Fruit fly (Drosophila melanogaster) whole organism, embryonic: ENCODE measurements around the gene Sgsh.

ENCODE experiments used
- Abd-B ChIP-seq: fragments of 200-800 bp; sonication (Bioruptor generic); optimal IDR thresholded peaks from 2 replicates; lab custom pipeline; 2018; ENCODE audit warnings: missing biosample characterization, mild to moderate bottlenecking, missing genetic modification characterization, moderate library complexity
- Bgb ChIP-seq: fragments of 200-800 bp; sonication (Bioruptor generic); IDR thresholded peaks from 2 replicates; pipeline ENCODE4 v1.3.6; 2022; ENCODE audit warnings: missing biosample characterization, missing genetic modification characterization; ENCODE audit not compliant: partially characterized antibody
- Blimp-1 ChIP-seq: fragments of 200-800 bp; sonication (Bioruptor generic); optimal IDR thresholded peaks from 3 replicates; lab custom pipeline; 2018; ENCODE audit warnings: missing biosample characterization, missing genetic modification characterization, mild to moderate bottlenecking, moderate library complexity, missing genetic modification reagents
- CG10321 ChIP-seq: fragments of 200-800 bp; sonication (Bioruptor generic); IDR thresholded peaks from 2 replicates; pipeline ENCODE4 v1.3.6; 2022; ENCODE audit warnings: missing biosample characterization, missing genetic modification characterization
- CG11504 ChIP-seq: fragments of 200-800 bp; sonication (Bioruptor generic); optimal IDR thresholded peaks from 3 replicates; lab custom pipeline; 2019; ENCODE audit warnings: missing biosample characterization, mild to moderate bottlenecking, missing genetic modification characterization, moderate library complexity
- CG12155 ChIP-seq: fragments of 200-800 bp; sonication (Bioruptor generic); optimal IDR thresholded peaks from 3 replicates; lab custom pipeline; 2016; ENCODE audit warnings: missing biosample characterization, missing genetic modification characterization
- CG12299 ChIP-seq: fragments of 200-800 bp; sonication (Bioruptor generic); optimal IDR thresholded peaks from 2 replicates; lab custom pipeline; 2018; ENCODE audit warnings: missing biosample characterization, mild to moderate bottlenecking, missing genetic modification characterization
- CG15479 ChIP-seq: fragments of 200-800 bp; sonication (Bioruptor generic); optimal IDR thresholded peaks from 3 replicates; lab custom pipeline; 2019; ENCODE audit warnings: missing biosample characterization, mild to moderate bottlenecking, missing genetic modification characterization, moderate library complexity
- CG1832 ChIP-seq: fragments of 200-800 bp; sonication (Bioruptor generic); optimal IDR thresholded peaks from 2 replicates; lab custom pipeline; 2017; ENCODE audit warnings: missing biosample characterization, mild to moderate bottlenecking, missing genetic modification characterization, inconsistent platforms
- CG2199 ChIP-seq: fragments of 200-800 bp; sonication (Bioruptor generic); IDR thresholded peaks from 3 replicates; pipeline ENCODE4 v1.3.6; 2022; ENCODE audit warnings: missing biosample characterization, missing genetic modification characterization
- CG31224 ChIP-seq: fragments of 200-800 bp; sonication (Bioruptor generic); IDR thresholded peaks from 2 replicates; pipeline ENCODE4 v1.3.6; 2022; ENCODE audit warnings: missing biosample characterization, missing genetic modification characterization
- CG3163 ChIP-seq: fragments of 200-800 bp; sonication (Bioruptor generic); optimal IDR thresholded peaks from 3 replicates; lab custom pipeline; 2016; ENCODE audit warnings: missing biosample characterization, missing genetic modification characterization
- CG32767 ChIP-seq: fragments of 200-800 bp; sonication (Bioruptor generic); IDR thresholded peaks from 2 replicates; pipeline ENCODE4 v1.3.6; 2022; ENCODE audit warnings: missing biosample characterization, missing genetic modification characterization
- CG34376 ChIP-seq: fragments of 200-800 bp; sonication (Bioruptor generic); optimal IDR thresholded peaks from 2 replicates; lab custom pipeline; 2018; ENCODE audit warnings: missing biosample characterization, mild to moderate bottlenecking, missing genetic modification characterization
- CG34422 ChIP-seq: fragments of 200-800 bp; sonication (Bioruptor generic); IDR thresholded peaks from 3 replicates; pipeline ENCODE4 v1.3.6; 2022; ENCODE audit warnings: missing biosample characterization, missing genetic modification characterization
- CG4360 ChIP-seq: fragments of 200-800 bp; sonication (Bioruptor generic); IDR thresholded peaks from 2 replicates; pipeline ENCODE4 v1.3.6; 2022; ENCODE audit warnings: missing biosample characterization, missing genetic modification characterization
- CG9215 ChIP-seq: fragments of 200-800 bp; sonication (Bioruptor generic); IDR thresholded peaks from 2 replicates; pipeline ENCODE4 v1.3.6; 2022; ENCODE audit warnings: missing biosample characterization, missing genetic modification characterization
- Camta ChIP-seq: fragments of 200-800 bp; sonication (Bioruptor generic); optimal IDR thresholded peaks from 2 replicates; lab custom pipeline; 2016; ENCODE audit warnings: missing biosample characterization, missing genetic modification characterization
- H15 ChIP-seq: fragments of 200-800 bp; sonication (Bioruptor generic); IDR thresholded peaks from 3 replicates; pipeline ENCODE4 v1.3.6; 2022; ENCODE audit warnings: missing biosample characterization, missing genetic modification characterization
- Jarid2 ChIP-seq: fragments of 200-800 bp; sonication (Bioruptor generic); optimal IDR thresholded peaks from 3 replicates; lab custom pipeline; 2017; ENCODE audit warnings: mild to moderate bottlenecking, missing biosample characterization, missing genetic modification reagents, missing genetic modification characterization
- Mad ChIP-seq: fragments of 200-800 bp; sonication (Bioruptor generic); optimal IDR thresholded peaks from 2 replicates; lab custom pipeline; 2016; ENCODE audit warnings: missing biosample characterization, missing genetic modification characterization
- Med ChIP-seq: fragments of 200-800 bp; sonication (Bioruptor generic); peaks from one replicate; lab custom pipeline; 2016; ENCODE audit warnings: missing biosample characterization, missing genetic modification characterization, mild to moderate bottlenecking, inconsistent platforms, moderate library complexity
- Nf-YA ChIP-seq: fragments of 200-800 bp; sonication (Bioruptor generic); IDR thresholded peaks from 2 replicates; pipeline ENCODE4 v1.3.6; 2022; ENCODE audit warnings: missing biosample characterization, missing genetic modification characterization
- Nf-YB ChIP-seq: fragments of 200-800 bp; sonication (Bioruptor generic); optimal IDR thresholded peaks from 3 replicates; lab custom pipeline; 2019; ENCODE audit warnings: missing biosample characterization, mild to moderate bottlenecking, missing genetic modification characterization, moderate library complexity
- Nf-YC ChIP-seq: fragments of 200-800 bp; optimal IDR thresholded peaks from 3 replicates; lab custom pipeline; 2019; ENCODE audit warnings: missing biosample characterization, mild to moderate bottlenecking, missing genetic modification characterization, moderate library complexity
- NfI ChIP-seq: fragments of 200-800 bp; sonication (Bioruptor generic); optimal IDR thresholded peaks from 3 replicates; lab custom pipeline; 2018; ENCODE audit warnings: missing biosample characterization, mild to moderate bottlenecking, missing genetic modification characterization, moderate library complexity
- Sox102F ChIP-seq: fragments of 200-800 bp; sonication (Bioruptor generic); optimal IDR thresholded peaks from 2 replicates; lab custom pipeline; 2018; ENCODE audit warnings: missing biosample characterization, mild to moderate bottlenecking, missing genetic modification characterization, moderate library complexity
- Trl ChIP-seq, 3 experiments: fragments of >200 bp in 2 of 3; fragments of 200-800 bp in 1 of 3; sonication (Bioruptor generic) in 1 of 3; optimal IDR thresholded peaks; 2 replicates in 1 of 3; 3 replicates in 2 of 3; lab custom pipeline; 2016 to 2017; ENCODE audit warnings: missing biosample characterization in 1 of 3, missing genetic modification characterization in 1 of 3
- Xrp1 ChIP-seq: fragments of 200-800 bp; sonication (Bioruptor generic); IDR thresholded peaks from 2 replicates; pipeline ENCODE4 v1.3.6; 2022; ENCODE audit warnings: missing biosample characterization, missing genetic modification characterization
- amos ChIP-seq: fragments of 200-800 bp; sonication (Bioruptor generic); IDR thresholded peaks from 2 replicates; pipeline ENCODE4 v1.3.6; 2022; ENCODE audit warnings: missing biosample characterization, missing genetic modification characterization; ENCODE audit not compliant: partially characterized antibody
- bbx ChIP-seq: fragments of 200-800 bp; sonication (Bioruptor generic); IDR thresholded peaks from 2 replicates; pipeline ENCODE4 v1.3.6; 2022; ENCODE audit warnings: missing biosample characterization, missing genetic modification characterization; ENCODE audit not compliant: partially characterized antibody
- chinmo ChIP-seq: fragments of 200-800 bp; sonication (Bioruptor generic); IDR thresholded peaks from 4 replicates; pipeline ENCODE4 v1.3.6; 2022; ENCODE audit warnings: missing biosample characterization, missing genetic modification characterization; ENCODE audit not compliant: partially characterized antibody
- ci ChIP-seq: fragments of 200-800 bp; sonication (Bioruptor generic); IDR thresholded peaks from 3 replicates; pipeline ENCODE4 v1.3.6; 2022; ENCODE audit warnings: missing biosample characterization, missing genetic modification characterization
- crol ChIP-seq: fragments of 200-800 bp; sonication (Bioruptor generic); IDR thresholded peaks from 2 replicates; pipeline ENCODE4 v1.3.6; 2022; ENCODE audit warnings: missing biosample characterization, missing genetic modification characterization
- da ChIP-seq: fragments of 200-800 bp; sonication (Bioruptor generic); optimal IDR thresholded peaks from 2 replicates; lab custom pipeline; 2016; ENCODE audit warnings: missing biosample characterization, missing genetic modification characterization
- fd3F ChIP-seq: fragments of 200-800 bp; sonication (Bioruptor generic); optimal IDR thresholded peaks from 2 replicates; lab custom pipeline; 2018; ENCODE audit warnings: missing biosample characterization, mild to moderate bottlenecking, missing genetic modification characterization, moderate library complexity
- insv ChIP-seq, 2 experiments: fragments of 200-800 bp; sonication (Bioruptor generic); optimal IDR thresholded peaks; 3 replicates each; lab custom pipeline; 2016 to 2018; ENCODE audit warnings: missing biosample characterization in 2 of 2, missing genetic modification characterization in 2 of 2
- kah ChIP-seq: fragments of 200-800 bp; sonication (Bioruptor generic); optimal IDR thresholded peaks from 2 replicates; lab custom pipeline; 2018; ENCODE audit warnings: missing biosample characterization, mild to moderate bottlenecking, missing genetic modification characterization
- kay ChIP-seq: fragments of 200-800 bp; sonication (Bioruptor generic); optimal IDR thresholded peaks from 2 replicates; lab custom pipeline; 2016; ENCODE audit warnings: missing biosample characterization, missing genetic modification characterization
- kni ChIP-seq: fragments of 200-800 bp; sonication (Bioruptor generic); optimal IDR thresholded peaks from 3 replicates; lab custom pipeline; 2017; ENCODE audit warnings: mild to moderate bottlenecking, missing biosample characterization, missing genetic modification reagents, missing genetic modification characterization
- p53 ChIP-seq: fragments of 200-800 bp; sonication (Bioruptor generic); optimal IDR thresholded peaks from 2 replicates; lab custom pipeline; 2016; ENCODE audit warnings: missing biosample characterization, missing genetic modification characterization
- pros ChIP-seq: fragments of 200-800 bp; sonication (Bioruptor generic); optimal IDR thresholded peaks from 3 replicates; lab custom pipeline; 2019; ENCODE audit warnings: missing biosample characterization, mild to moderate bottlenecking, missing genetic modification characterization, moderate library complexity
- row ChIP-seq: fragments of 200-800 bp; sonication (Bioruptor generic); IDR thresholded peaks from 3 replicates; pipeline ENCODE4 v1.3.6; 2022; ENCODE audit warnings: missing biosample characterization, missing genetic modification characterization
- scrt ChIP-seq: fragments of 200-800 bp; sonication (Bioruptor generic); optimal IDR thresholded peaks from 2 replicates; lab custom pipeline; 2018; ENCODE audit warnings: missing biosample characterization, mild to moderate bottlenecking, missing genetic modification characterization, moderate library complexity
- sens ChIP-seq: fragments of 200-800 bp; sonication (Bioruptor generic); peaks from one replicate; lab custom pipeline; 2016; ENCODE audit warnings: missing biosample characterization, missing genetic modification characterization
- wor ChIP-seq: fragments of 200-800 bp; sonication (Bioruptor generic); IDR thresholded peaks from 2 replicates; pipeline ENCODE4 v1.3.6; 2022; ENCODE audit warnings: missing biosample characterization, missing genetic modification characterization
- z ChIP-seq: fragments of 200-800 bp; sonication (Bioruptor generic); IDR thresholded peaks from 3 replicates; pipeline ENCODE4 v1.3.6; 2022; ENCODE audit warnings: missing biosample characterization, missing genetic modification characterization

The Sgsh gene

DNA sequence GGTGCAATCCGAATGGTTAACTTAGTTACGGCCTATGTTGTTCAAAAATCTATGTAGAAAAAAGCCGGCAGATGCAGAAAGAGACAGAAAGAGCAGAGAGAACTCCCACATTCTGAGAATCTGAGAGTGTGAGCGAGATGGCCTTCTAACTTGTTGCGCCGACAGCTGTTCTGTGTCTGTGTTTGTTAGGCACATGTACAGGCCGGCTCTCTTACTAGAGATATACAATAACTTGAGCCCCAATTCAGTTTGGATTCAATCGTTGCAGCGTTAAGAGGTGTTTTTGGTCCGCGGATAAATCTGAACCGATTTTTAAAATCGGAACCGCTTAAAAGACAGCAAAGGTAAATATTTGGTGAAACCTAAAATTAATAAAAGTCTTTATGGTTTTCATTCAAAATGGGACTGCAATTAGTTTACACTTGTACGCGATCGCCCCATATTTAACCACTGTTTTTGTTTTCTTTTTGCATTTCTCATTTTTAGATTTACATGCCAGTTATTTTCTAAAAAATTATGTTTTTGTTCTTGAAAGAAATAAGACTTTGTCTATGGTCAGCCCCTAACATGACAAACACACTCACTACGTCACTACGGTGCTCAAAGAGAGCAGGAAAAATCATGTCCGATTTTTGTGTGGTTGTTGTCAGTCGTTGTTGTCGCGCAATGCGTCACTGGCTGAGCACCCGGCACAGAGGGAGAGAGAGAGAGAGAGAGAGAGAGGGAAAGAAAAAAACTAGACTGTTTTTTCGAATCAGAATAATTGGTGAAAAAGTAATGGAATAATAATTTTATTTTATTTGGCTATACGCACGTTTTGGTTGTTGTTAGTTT, 11.3 kb upstream of the Sgsh start (continued):
- TF ChIP-seq Xrp1 (GFP tag; lab: Robert Waterston, UW) (0 out of 2 replicates have a peak, but pooled peaks have one; percentile 5), CG10321 (GFP tag; lab: Robert Waterston, UW) (peak; percentile 94), Abd-B (GFP tag; lab: Kevin White, UChicago) (no peak), scrt (GFP tag; lab: Kevin White, UChicago) (peak; percentile 69), da (GFP tag; lab: Kevin White, UChicago) (peak; percentile 50), CG34422 (GFP tag; lab: Robert Waterston, UW) (peak; percentile 64; the same call in 1 of the 3 replicates), Bgb (GFP tag; lab: Robert Waterston, UW) (peak; percentile 19; the same call in 1 of the 2 replicates), CG4360 (GFP tag; lab: Robert Waterston, UW) (peak; percentile 96), CG12299 (tag; lab: Kevin White, UChicago) (no peak), bbx (GFP tag; lab: Robert Waterston, UW) (peak; percentile 45; the same call in 1 of the 2 replicates), CG2199 (GFP tag; lab: Robert Waterston, UW) (peak; percentile 76; the same call in 1 of the 3 replicates), CG11504 (tag; lab: Kevin White, UChicago) (peak; percentile 26), p53 (peak; percentile 100), ci (GFP tag; lab: Robert Waterston, UW) (peak; percentile 66; the same call in 2 of the 3 replicates), kni (no peak), H15 (GFP tag; lab: Robert Waterston, UW) (no peak), Nf-YC (peak; percentile 78), pros (no peak), insv (GFP tag; optimal IDR thresholded peaks at IDR 0.05; lab: Kevin White, UChicago) (peak in 1 of 2 experiments; percentile 50), CG9215 (GFP tag; lab: Robert Waterston, UW) (no peak), Camta (GFP tag; lab: Kevin White, UChicago) (no peak), CG31224 (no peak), CG3163 (peak; percentile 53), chinmo (GFP tag; lab: Robert Waterston, UW) (peak; percentile 22; the same call in 1 of the 4 replicates), wor (GFP tag; lab: Robert Waterston, UW) (no peak), Mad (GFP tag; lab: Kevin White, UChicago) (no peak), Nf-YA (peak; percentile 23; the same call in 1 of the 2 replicates), sens (GFP tag; lab: Kevin White, UChicago) (peak; percentile 92), Trl (optimal IDR thresholded peaks at IDR 0.05; lab: Kevin White, UChicago) (peak; percentile 67 to 79), Trl (GFP tag; optimal IDR thresholded peaks at IDR 0.05; lab: Kevin White, UChicago) (no peak), Nf-YB (GFP tag; lab: Kevin White, UChicago) (peak; percentile 88), Sox102F (GFP tag; lab: Kevin White, UChicago) (no peak), CG34376 (GFP tag; lab: Kevin White, UChicago) (no peak), row (GFP tag; lab: Robert Waterston, UW) (0 out of 3 replicates have a peak, but pooled peaks have one; percentile 7), fd3F (no peak), kay (GFP tag; lab: Kevin White, UChicago) (peak; percentile 68), Med (peak; percentile 70), CG1832 (GFP tag; lab: Kevin White, UChicago) (peak; percentile 83), CG12155 (GFP tag; lab: Kevin White, UChicago) (no peak), crol (0 out of 2 replicates have a peak, but pooled peaks have one; percentile 11), Blimp-1 (GFP tag; lab: Kevin White, UChicago) (no peak), z (GFP tag; lab: Robert Waterston, UW) (peak; percentile 39; the same call in 1 of the 3 replicates), Jarid2 (GFP tag; lab: Kevin White, UChicago) (peak; percentile 72), kah (GFP tag; lab: Kevin White, UChicago) (peak; percentile 53), amos (GFP tag; lab: Robert Waterston, UW) (peak; percentile 22; the same call in 1 of the 2 replicates), NfI (GFP tag; lab: Kevin White, UChicago) (no peak), CG32767 (GFP tag; lab: Robert Waterston, UW) (0 out of 2 replicates have a peak, but pooled peaks have one; percentile 23), CG15479 (GFP tag; lab: Kevin White, UChicago) (peak; percentile 24)
